Fruit fly (Drosophila melanogaster) whole organism, embryonic: ENCODE measurements around the gene Ntf-2.

Experiments used
- Adf1 ChIP-seq: fragments of 200-800 bp; sonication (Bioruptor generic); IDR thresholded peaks from 2 replicates; pipeline ENCODE4 v1.3.6; 2022; ENCODE audit warnings: missing biosample characterization, missing genetic modification characterization
- Antp ChIP-seq: fragments of 200-800 bp; sonication (Bioruptor generic); optimal IDR thresholded peaks from 3 replicates; lab custom pipeline; 2016; ENCODE audit warnings: missing biosample characterization, missing genetic modification characterization
- B-H1 ChIP-seq: fragments of 200-800 bp; sonication (Bioruptor generic); IDR thresholded peaks from 3 replicates; pipeline ENCODE4 v1.3.6; 2022; ENCODE audit warnings: missing biosample characterization, missing genetic modification characterization
- Bgb ChIP-seq: fragments of 200-800 bp; sonication (Bioruptor generic); IDR thresholded peaks from 2 replicates; pipeline ENCODE4 v1.3.6; 2022; ENCODE audit warnings: missing biosample characterization, missing genetic modification characterization; ENCODE audit not compliant: partially characterized antibody
- CG10959 ChIP-seq: fragments of 200-800 bp; sonication (Bioruptor generic); IDR thresholded peaks from 2 replicates; pipeline ENCODE4 v1.3.6; 2022; ENCODE audit warnings: missing biosample characterization, missing genetic modification characterization
- CG11093 ChIP-seq: fragments of 200-800 bp; sonication (Bioruptor generic); IDR thresholded peaks from 3 replicates; pipeline ENCODE4 v1.3.6; 2022; ENCODE audit warnings: missing biosample characterization, missing genetic modification characterization
- CG11504 ChIP-seq: fragments of 200-800 bp; sonication (Bioruptor generic); optimal IDR thresholded peaks from 3 replicates; lab custom pipeline; 2019; ENCODE audit warnings: missing biosample characterization, mild to moderate bottlenecking, missing genetic modification characterization, moderate library complexity
- CG11723 ChIP-seq: fragments of 200-800 bp; sonication (Bioruptor generic); optimal IDR thresholded peaks from 2 replicates; lab custom pipeline; 2017; ENCODE audit warnings: missing biosample characterization, mild to moderate bottlenecking, missing genetic modification characterization
- CG12299 ChIP-seq: fragments of 200-800 bp; sonication (Bioruptor generic); optimal IDR thresholded peaks from 2 replicates; lab custom pipeline; 2018; ENCODE audit warnings: missing biosample characterization, mild to moderate bottlenecking, missing genetic modification characterization
- CG15601 ChIP-seq: fragments of 200-800 bp; sonication (Bioruptor generic); optimal IDR thresholded peaks from 3 replicates; lab custom pipeline; 2019; ENCODE audit warnings: missing biosample characterization, mild to moderate bottlenecking, missing genetic modification characterization, moderate library complexity
- CG16815 ChIP-seq: fragments of 200-800 bp; sonication (Bioruptor generic); optimal IDR thresholded peaks from 3 replicates; lab custom pipeline; 2017; ENCODE audit warnings: missing biosample characterization, mild to moderate bottlenecking, missing genetic modification characterization
- CG30020 ChIP-seq: fragments of 200-800 bp; optimal IDR thresholded peaks from 2 replicates; lab custom pipeline; 2019; ENCODE audit warnings: missing biosample characterization, mild to moderate bottlenecking, missing genetic modification characterization, moderate library complexity
- CG6765 ChIP-seq: fragments of 200-800 bp; sonication (Bioruptor generic); optimal IDR thresholded peaks from 3 replicates; lab custom pipeline; 2017; ENCODE audit warnings: missing biosample characterization, mild to moderate bottlenecking, missing genetic modification characterization
- CG7271 ChIP-seq: fragments of 200-800 bp; sonication (Bioruptor generic); optimal IDR thresholded peaks from 2 replicates; lab custom pipeline; 2018; ENCODE audit warnings: missing biosample characterization, mild to moderate bottlenecking, missing genetic modification characterization, moderate library complexity
- CG7928 ChIP-seq: fragments of 200-800 bp; sonication (Bioruptor generic); optimal IDR thresholded peaks from 2 replicates; lab custom pipeline; 2017; ENCODE audit warnings: missing biosample characterization, mild to moderate bottlenecking, missing genetic modification characterization
- CG8089 ChIP-seq: fragments of 200-800 bp; sonication (Bioruptor generic); optimal IDR thresholded peaks from 3 replicates; lab custom pipeline; 2016; ENCODE audit warnings: missing biosample characterization, missing genetic modification characterization
- Chrac-16 ChIP-seq: fragments of 200-800 bp; sonication (Bioruptor generic); optimal IDR thresholded peaks from 3 replicates; lab custom pipeline; 2016; ENCODE audit warnings: missing biosample characterization, missing genetic modification characterization
- Doc3 ChIP-seq: fragments of 200-800 bp; sonication (Bioruptor generic); IDR thresholded peaks from 3 replicates; pipeline ENCODE4 v1.3.6; 2022; ENCODE audit warnings: missing biosample characterization, missing genetic modification characterization; ENCODE audit not compliant: partially characterized antibody
- Hey ChIP-seq: fragments of 200-800 bp; sonication (Bioruptor generic); optimal IDR thresholded peaks from 3 replicates; lab custom pipeline; 2018; ENCODE audit warnings: missing biosample characterization, mild to moderate bottlenecking, missing genetic modification characterization
- NC2α ChIP-seq: fragments of 200-800 bp; sonication (Bioruptor generic); optimal IDR thresholded peaks from 2 replicates; lab custom pipeline; 2016; ENCODE audit warnings: missing biosample characterization, missing genetic modification characterization
- NFAT ChIP-seq: fragments of 200-800 bp; sonication (Bioruptor generic); IDR thresholded peaks from 2 replicates; pipeline ENCODE4 v1.3.6; 2022; ENCODE audit warnings: missing biosample characterization, missing genetic modification characterization
- Oaz ChIP-seq: fragments of 200-800 bp; sonication (Bioruptor generic); IDR thresholded peaks from 2 replicates; pipeline ENCODE4 v1.3.6; 2022; ENCODE audit warnings: missing biosample characterization, missing genetic modification characterization
- Opbp ChIP-seq: fragments of 200-800 bp; sonication (Bioruptor generic); IDR thresholded peaks from 3 replicates; pipeline ENCODE4 v1.3.6; 2022; ENCODE audit warnings: missing biosample characterization, missing genetic modification characterization; ENCODE audit not compliant: partially characterized antibody
- Pdp1 ChIP-seq, 2 experiments: fragments of 200-800 bp; sonication (Bioruptor generic); optimal IDR thresholded peaks; 3 replicates each; lab custom pipeline; 2016; ENCODE audit warnings: missing biosample characterization in 2 of 2, missing genetic modification characterization in 2 of 2, mild to moderate bottlenecking in 1 of 2, moderate library complexity in 1 of 2
- Poxn ChIP-seq: fragments of 200-800 bp; sonication (Bioruptor generic); IDR thresholded peaks from 2 replicates; pipeline ENCODE4 v1.3.6; 2022; ENCODE audit warnings: missing biosample characterization, missing genetic modification characterization
- Trl ChIP-seq, 3 experiments: fragments of >200 bp in 2 of 3; fragments of 200-800 bp in 1 of 3; sonication (Bioruptor generic) in 1 of 3; optimal IDR thresholded peaks; 2 replicates in 1 of 3; 3 replicates in 2 of 3; lab custom pipeline; 2016 to 2017; ENCODE audit warnings: missing biosample characterization in 1 of 3, missing genetic modification characterization in 1 of 3
- Xrp1 ChIP-seq: fragments of 200-800 bp; sonication (Bioruptor generic); IDR thresholded peaks from 2 replicates; pipeline ENCODE4 v1.3.6; 2022; ENCODE audit warnings: missing biosample characterization, missing genetic modification characterization
- ap ChIP-seq: fragments of 200-800 bp; sonication (Bioruptor generic); IDR thresholded peaks from 2 replicates; pipeline ENCODE4 v1.3.6; 2022; ENCODE audit warnings: missing biosample characterization, missing genetic modification characterization
- ash1 ChIP-seq: fragments of 200-800 bp; sonication (Bioruptor generic); optimal IDR thresholded peaks from 2 replicates; lab custom pipeline; 2018; ENCODE audit warnings: missing biosample characterization, mild to moderate bottlenecking, missing genetic modification characterization
- chn ChIP-seq: fragments of 200-800 bp; sonication (Bioruptor generic); optimal IDR thresholded peaks from 2 replicates; lab custom pipeline; 2016; ENCODE audit warnings: missing biosample characterization, missing genetic modification characterization
- ems ChIP-seq: fragments of 200-800 bp; sonication (Bioruptor generic); optimal IDR thresholded peaks from 3 replicates; lab custom pipeline; 2016; ENCODE audit warnings: missing biosample characterization, missing genetic modification characterization
- kah ChIP-seq: fragments of 200-800 bp; sonication (Bioruptor generic); optimal IDR thresholded peaks from 2 replicates; lab custom pipeline; 2018; ENCODE audit warnings: missing biosample characterization, mild to moderate bottlenecking, missing genetic modification characterization
- oc ChIP-seq: fragments of 200-800 bp; sonication (Bioruptor generic); optimal IDR thresholded peaks from 2 replicates; lab custom pipeline; 2018; ENCODE audit warnings: missing biosample characterization, mild to moderate bottlenecking, missing genetic modification characterization, moderate library complexity
- otp ChIP-seq: fragments of 200-800 bp; sonication (Bioruptor generic); IDR thresholded peaks from 3 replicates; pipeline ENCODE4, ENCODE4 v1.3.6; 2022; ENCODE audit warnings: missing biosample characterization, missing genetic modification characterization
- pan ChIP-seq, 4 experiments: fragments of >200 bp in 3 of 4; fragments of 200-800 bp in 1 of 4; sonication (Bioruptor generic) in 1 of 4; optimal IDR thresholded peaks in 3 of 4; IDR thresholded peaks in 1 of 4; 2 replicates each; pipeline versions ENCODE4 v1.3.6 to Lab custom; 2017 to 2022; ENCODE audit warnings: missing biosample characterization in 2 of 4, missing genetic modification characterization in 2 of 4, mixed read lengths in 1 of 4
- pros ChIP-seq: fragments of 200-800 bp; sonication (Bioruptor generic); optimal IDR thresholded peaks from 3 replicates; lab custom pipeline; 2019; ENCODE audit warnings: missing biosample characterization, mild to moderate bottlenecking, missing genetic modification characterization, moderate library complexity
- psq ChIP-seq: fragments of 200-800 bp; sonication (Bioruptor generic); optimal IDR thresholded peaks from 2 replicates; lab custom pipeline; 2017; ENCODE audit warnings: missing biosample characterization, missing genetic modification characterization
- salm ChIP-seq: fragments of 200-800 bp; sonication (Bioruptor generic); optimal IDR thresholded peaks from 2 replicates; lab custom pipeline; 2018; ENCODE audit warnings: missing biosample characterization, mild to moderate bottlenecking, missing genetic modification characterization
- slou ChIP-seq: fragments of 200-800 bp; sonication (Bioruptor generic); optimal IDR thresholded peaks from 3 replicates; lab custom pipeline; 2016; ENCODE audit warnings: missing biosample characterization, missing genetic modification characterization
- tin ChIP-seq: fragments of 200-800 bp; sonication (Bioruptor generic); optimal IDR thresholded peaks from 3 replicates; lab custom pipeline; 2016; ENCODE audit warnings: missing biosample characterization, missing genetic modification characterization
- tup ChIP-seq: fragments of 200-800 bp; sonication (Bioruptor generic); optimal IDR thresholded peaks from 2 replicates; lab custom pipeline; 2016; ENCODE audit warnings: missing biosample characterization, mild to moderate bottlenecking, missing genetic modification characterization, moderate library complexity
- zfh1 ChIP-seq: fragments of 200-800 bp; sonication (Bioruptor generic); IDR thresholded peaks from 3 replicates; pipeline ENCODE4 v1.3.6; 2022; ENCODE audit warnings: missing biosample characterization, missing genetic modification characterization

Ntf-2 gene

DNA sequence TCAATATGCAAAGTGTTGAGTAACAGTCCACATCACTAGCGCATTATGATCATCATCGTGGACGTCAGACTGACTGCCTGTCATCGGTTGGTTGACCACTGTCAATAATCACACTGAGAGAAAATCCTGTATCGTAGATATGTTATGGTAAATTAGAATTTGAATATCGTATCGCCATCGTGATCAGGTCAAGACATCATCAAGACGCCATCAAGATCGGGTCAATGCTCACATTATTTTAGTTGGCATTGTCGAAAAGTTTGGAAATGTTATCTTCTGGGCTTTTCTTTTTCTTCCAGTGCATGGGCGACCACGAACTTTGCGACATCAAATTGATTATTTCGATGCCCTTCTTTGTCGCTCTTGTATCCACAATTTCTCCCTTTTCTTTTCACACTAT lies 23.7 kb downstream of the Ntf-2 start (continued):
- peak; percentile 84 for TF ChIP-seq ems (GFP tag; lab: Kevin White, UChicago)
- no peak for TF ChIP-seq ash1 (GFP tag; lab: Kevin White, UChicago)
- peak; percentile 88 for TF ChIP-seq CG12299 (tag; lab: Kevin White, UChicago)
- TF ChIP-seq Hey, result peak; percentile 67
- peak; percentile 75 for TF ChIP-seq CG16815 (GFP tag; lab: Kevin White, UChicago)
- TF ChIP-seq NFAT (GFP tag; lab: Robert Waterston, UW), result 0 out of 2 replicates have a peak, but pooled peaks have one; percentile 16
- peak; percentile 87 for TF ChIP-seq CG11723 (GFP tag; lab: Kevin White, UChicago)
- TF ChIP-seq pan (optimal IDR thresholded peaks at IDR 0.05; lab: Kevin White, UChicago), result no peak
- TF ChIP-seq pan (GFP tag; optimal IDR thresholded peaks at IDR 0.05 in 1 of 2, IDR thresholded peaks at IDR 0.05 in 1 of 2), result peak in 1 of 2 experiments; percentile 82
- peak; percentile 80 for TF ChIP-seq CG6765 (GFP tag; lab: Kevin White, UChicago)
- peak; percentile 22; the same call in 1 of the 2 replicates for TF ChIP-seq Adf1 (GFP tag; lab: Robert Waterston, UW)
- TF ChIP-seq slou (GFP tag; lab: Kevin White, UChicago), result peak; percentile 71
- TF ChIP-seq chn (GFP tag; lab: Kevin White, UChicago), result peak; percentile 90
- TF ChIP-seq ap (GFP tag; lab: Robert Waterston, UW), result peak; percentile 79
- TF ChIP-seq Oaz (GFP tag; lab: Robert Waterston, UW), result peak; percentile 61
- peak; percentile 87 for TF ChIP-seq CG8089 (GFP tag; lab: Kevin White, UChicago)
- peak; percentile 88 for TF ChIP-seq Xrp1
- peak; percentile 26 for TF ChIP-seq CG30020 (tag; lab: Kevin White, UChicago)
- no peak for TF ChIP-seq Trl (optimal IDR thresholded peaks at IDR 0.05; lab: Kevin White, UChicago)
- TF ChIP-seq Trl (GFP tag; optimal IDR thresholded peaks at IDR 0.05; lab: Kevin White, UChicago), result peak; percentile 84
- TF ChIP-seq Bgb (GFP tag; lab: Robert Waterston, UW), result no peak
- 0 out of 2 replicates have a peak, but pooled peaks have one; percentile 9 for TF ChIP-seq Poxn
- peak; percentile 76 for TF ChIP-seq psq
- TF ChIP-seq otp, result peak; percentile 77; the same call in 2 of the 3 replicates
- TF ChIP-seq B-H1 (GFP tag; lab: Robert Waterston, UW), result peak; percentile 71
- TF ChIP-seq oc (tag; lab: Kevin White, UChicago), result peak; percentile 93
- TF ChIP-seq CG7928 (GFP tag; lab: Kevin White, UChicago), result peak; percentile 52
- peak; percentile 78 for TF ChIP-seq kah (GFP tag; lab: Kevin White, UChicago)
- peak; percentile 79 for TF ChIP-seq tup (GFP tag; lab: Kevin White, UChicago)
- peak; percentile 86 for TF ChIP-seq zfh1 (GFP tag; lab: Robert Waterston, UW)
- no peak for TF ChIP-seq CG7271 (tag; lab: Kevin White, UChicago)
- peak; percentile 86 for TF ChIP-seq tin (GFP tag; lab: Kevin White, UChicago)
- TF ChIP-seq NC2α, result peak; percentile 81
- TF ChIP-seq CG11504 (tag; lab: Kevin White, UChicago), result peak; percentile 95
- peak; percentile 88 to 91 for TF ChIP-seq Pdp1 (GFP tag; optimal IDR thresholded peaks at IDR 0.05; lab: Kevin White, UChicago)
- TF ChIP-seq CG15601 (tag; lab: Kevin White, UChicago), result peak; percentile 91
- TF ChIP-seq CG11093, result peak; percentile 79
- peak; percentile 84 for TF ChIP-seq Chrac-16 (GFP tag; lab: Kevin White, UChicago)
- no peak for TF ChIP-seq Doc3 (GFP tag; lab: Robert Waterston, UW)
- TF ChIP-seq pros (GFP tag; lab: Kevin White, UChicago), result peak; percentile 72
- no peak for TF ChIP-seq Opbp (GFP tag; lab: Robert Waterston, UW)
- peak; percentile 91 for TF ChIP-seq salm (tag; lab: Kevin White, UChicago)
- peak; percentile 81 for TF ChIP-seq CG10959 (GFP tag; lab: Robert Waterston, UW)
- TF ChIP-seq Antp, result peak; percentile 91
